Worm (Caenorhabditis elegans) whole organism, L1 larva: ENCODE data around the gene fkb-6.
A peak's percentile ranks its signal among the peaks of the same experiment; 100 is the strongest.

ENCODE experiments used
- C34B4.2 ChIP-seq: sonication (generic microtip); optimal IDR thresholded peaks from 2 replicates; lab custom pipeline; 2017; ENCODE audit warnings: mild to moderate bottlenecking, missing genetic modification characterization, missing compliant biosample characterization
- F16B12.6 ChIP-seq: fragments of 150-350 bp; optimal IDR thresholded peaks from 2 replicates; lab custom pipeline; 2014; ENCODE audit warnings: missing biosample characterization, missing genetic modification characterization
- ama-1 ChIP-seq: fragments of 150-350 bp; optimal IDR thresholded peaks from 2 replicates; lab custom pipeline; 2014
- blmp-1 ChIP-seq: fragments of 150-350 bp; optimal IDR thresholded peaks from 2 replicates; lab custom pipeline; 2014; ENCODE audit warnings: missing biosample characterization, missing genetic modification characterization
- ceh-88 ChIP-seq: fragments of 200-800 bp; sonication (Bioruptor generic); IDR thresholded peaks from 2 replicates; pipeline ENCODE4 v1.3.6; 2022; ENCODE audit warnings: missing genetic modification characterization, missing compliant biosample characterization
- ceh-90 ChIP-seq: sonication (generic microtip); optimal IDR thresholded peaks from 2 replicates; lab custom pipeline; 2016; ENCODE audit warnings: missing genetic modification characterization, missing compliant biosample characterization
- ces-1 ChIP-seq: fragments of 150-350 bp; optimal IDR thresholded peaks from 2 replicates; lab custom pipeline; 2014; ENCODE audit warnings: missing biosample characterization, missing genetic modification reagents, missing genetic modification characterization
- dpl-1 ChIP-seq, 3 experiments: fragments of 150-350 bp in 2 of 3; sonication (generic microtip) in 1 of 3; optimal IDR thresholded peaks; 2 replicates each; lab custom pipeline; 2014 to 2017; ENCODE audit warnings: missing biosample characterization in 3 of 3, missing genetic modification characterization in 3 of 3, missing genetic modification reagents in 3 of 3
- dsc-1 ChIP-seq: sonication (generic microtip); optimal IDR thresholded peaks from 2 replicates; lab custom pipeline; 2016; ENCODE audit warnings: mild to moderate bottlenecking, missing genetic modification characterization, missing compliant biosample characterization
- efl-1 ChIP-seq, 4 experiments: fragments of 150-350 bp; optimal IDR thresholded peaks in 3 of 4; peaks in 1 of 4; 1 replicate in 1 of 4; 2 replicates in 3 of 4; lab custom pipeline; 2014; ENCODE audit warnings: missing biosample characterization in 2 of 4, missing genetic modification characterization in 2 of 4, missing genetic modification reagents in 2 of 4
- efl-3 ChIP-seq: fragments of 200-800 bp; sonication (Bioruptor generic); optimal IDR thresholded peaks from 2 replicates; lab custom pipeline; 2018; ENCODE audit warnings: mild to moderate bottlenecking, missing genetic modification characterization, missing compliant biosample characterization
- elt-3 ChIP-seq, 6 experiments: fragments of 150-350 bp in 1 of 6; sonication (generic microtip); optimal IDR thresholded peaks; 2 replicates each; lab custom pipeline; 2017 to 2018; ENCODE audit warnings: missing biosample characterization in 6 of 6, missing genetic modification characterization in 6 of 6, inconsistent platforms in 1 of 6
- ets-5 ChIP-seq: fragments of 200-800 bp; sonication (Bioruptor generic); IDR thresholded peaks from 2 replicates; pipeline ENCODE4 v1.3.6; 2022; ENCODE audit warnings: missing genetic modification characterization, missing compliant biosample characterization
- fkh-10 ChIP-seq: sonication (generic microtip); optimal IDR thresholded peaks from 2 replicates; lab custom pipeline; 2017; ENCODE audit warnings: missing biosample characterization, missing genetic modification reagents, missing genetic modification characterization
- grh-1 ChIP-seq: fragments of 200-800 bp; sonication (Bioruptor generic); IDR thresholded peaks from 2 replicates; pipeline ENCODE4 v1.3.6; 2022; ENCODE audit warnings: missing genetic modification reagents, missing genetic modification characterization, missing compliant biosample characterization
- hlh-4 ChIP-seq: sonication (generic microtip); optimal IDR thresholded peaks from 2 replicates; lab custom pipeline; 2016; ENCODE audit warnings: mild to moderate bottlenecking, missing genetic modification characterization, missing compliant biosample characterization
- isw-1 ChIP-seq: fragments of 200-800 bp; sonication (Bioruptor generic); IDR thresholded peaks from 2 replicates; pipeline ENCODE4 v1.3.6; 2022; ENCODE audit warnings: missing genetic modification characterization, missing compliant biosample characterization
- lin-13 ChIP-seq: fragments of 150-350 bp; optimal IDR thresholded peaks from 2 replicates; lab custom pipeline; 2014; ENCODE audit warnings: missing biosample characterization, missing genetic modification reagents, missing genetic modification characterization
- lin-39 ChIP-seq: fragments of 150-350 bp; optimal IDR thresholded peaks from 2 replicates; lab custom pipeline; 2014; ENCODE audit warnings: missing biosample characterization, missing genetic modification reagents, missing genetic modification characterization
- lir-3 ChIP-seq: sonication (generic microtip); optimal IDR thresholded peaks from 2 replicates; lab custom pipeline; 2016; ENCODE audit warnings: mild to moderate bottlenecking, missing genetic modification characterization, moderate library complexity, missing compliant biosample characterization; ENCODE audit not compliant: poor library complexity
- mab-9 ChIP-seq: fragments of 200-800 bp; sonication (Bioruptor generic); IDR thresholded peaks from 2 replicates; pipeline ENCODE4 v1.3.6; 2022; ENCODE audit warnings: missing genetic modification reagents, missing genetic modification characterization, missing compliant biosample characterization
- mdl-1 ChIP-seq, 2 experiments: fragments of 150-350 bp; optimal IDR thresholded peaks; 2 replicates each; lab custom pipeline; 2014 to 2017; ENCODE audit warnings: missing biosample characterization in 2 of 2, missing genetic modification characterization in 2 of 2, inconsistent platforms in 1 of 2
- nhr-11 ChIP-seq: fragments of 150-350 bp; optimal IDR thresholded peaks from 2 replicates; lab custom pipeline; 2014; ENCODE audit warnings: missing biosample characterization, missing genetic modification characterization
- nhr-12 ChIP-seq: sonication (generic microtip); optimal IDR thresholded peaks from 2 replicates; lab custom pipeline; 2017; ENCODE audit warnings: missing biosample characterization, missing genetic modification characterization
- nhr-71 ChIP-seq: sonication (generic microtip); optimal IDR thresholded peaks from 2 replicates; lab custom pipeline; 2016; ENCODE audit warnings: mild to moderate bottlenecking, missing genetic modification characterization, moderate library complexity, missing compliant biosample characterization
- nhr-85 ChIP-seq: sonication (generic microtip); peaks from one replicate; lab custom pipeline; 2016; ENCODE audit warnings: missing genetic modification characterization, inconsistent platforms, missing compliant biosample characterization
- nhr-90 ChIP-seq: sonication (generic microtip); optimal IDR thresholded peaks from 2 replicates; lab custom pipeline; 2016; ENCODE audit warnings: mild to moderate bottlenecking, missing genetic modification characterization, missing compliant biosample characterization; ENCODE audit not compliant: poor library complexity
- rnt-1 ChIP-seq: sonication (generic microtip); optimal IDR thresholded peaks from 2 replicates; lab custom pipeline; 2016; ENCODE audit warnings: mild to moderate bottlenecking, missing genetic modification characterization, moderate library complexity, missing compliant biosample characterization
- snu-23 ChIP-seq: sonication (generic microtip); optimal IDR thresholded peaks from 2 replicates; lab custom pipeline; 2016; ENCODE audit warnings: missing genetic modification characterization, missing compliant biosample characterization
- sox-4 ChIP-seq: sonication (generic microtip); optimal IDR thresholded peaks from 2 replicates; lab custom pipeline; 2016; ENCODE audit warnings: missing genetic modification characterization, missing compliant biosample characterization
- swsn-7 ChIP-seq: sonication (generic microtip); optimal IDR thresholded peaks from 2 replicates; lab custom pipeline; 2016; ENCODE audit warnings: missing genetic modification characterization, missing compliant biosample characterization
- tbx-2 ChIP-seq: sonication (generic microtip); optimal IDR thresholded peaks from 2 replicates; lab custom pipeline; 2016; ENCODE audit warnings: missing genetic modification characterization, missing compliant biosample characterization
- unc-130 ChIP-seq: fragments of 150-350 bp; optimal IDR thresholded peaks from 2 replicates; lab custom pipeline; 2017; ENCODE audit warnings: missing biosample characterization, missing genetic modification characterization, inconsistent platforms
- unc-86 ChIP-seq: sonication (generic microtip); optimal IDR thresholded peaks from 2 replicates; lab custom pipeline; 2016; ENCODE audit warnings: missing genetic modification characterization, missing compliant biosample characterization
- vab-15 ChIP-seq: sonication (generic microtip); optimal IDR thresholded peaks from 2 replicates; lab custom pipeline; 2017; ENCODE audit warnings: missing genotype, mild to moderate bottlenecking, missing genetic modification characterization, missing compliant biosample characterization
- ztf-4 ChIP-seq: fragments of 150-350 bp; optimal IDR thresholded peaks from 2 replicates; lab custom pipeline; 2014; ENCODE audit warnings: missing biosample characterization, missing genetic modification characterization

The fkb-6 gene

ce11 chrV:20851847-20852386 lies 6.0 kb downstream of the fkb-6 start, which contains the start of gene ndua-1 (continued):
- TF ChIP-seq nhr-85 (tag; lab: Kevin White, UChicago) (no peak), C34B4.2 (tag; lab: Kevin White, UChicago) (no peak), efl-3 (GFP tag; lab: Kevin White, UChicago) (no peak), F16B12.6 (tag; lab: Kevin White, UChicago) (no peak), vab-15 (tag; lab: Kevin White, UChicago) (no peak), ztf-4 (no peak), swsn-7 (peak; percentile 61), lir-3 (peak; percentile 44), ets-5 (no peak), rnt-1 (tag; lab: Kevin White, UChicago) (peak; percentile 76), nhr-71 (tag; lab: Kevin White, UChicago) (peak; percentile 66), hlh-4 (tag; lab: Kevin White, UChicago) (no peak), nhr-11 (tag; lab: Kevin White, UChicago) (no peak), dpl-1 (GFP tag; optimal IDR thresholded peaks at IDR 0.05; lab: Kevin White, UChicago) (peak in 2 of 3 experiments; percentile 22 to 23), blmp-1 (tag; lab: Kevin White, UChicago) (peak; percentile 0), efl-1 (optimal IDR thresholded peaks at IDR 0.05; lab: Kevin White, UChicago) (peak; percentile 10 to 44), efl-1 (GFP tag; optimal IDR thresholded peaks at IDR 0.05 in 1 of 2; lab: Kevin White, UChicago) (peak; percentile 17 to 94), ces-1 (GFP tag; lab: Kevin White, UChicago) (no peak), tbx-2 (peak; percentile 53), nhr-90 (tag; lab: Kevin White, UChicago) (peak; percentile 56), mdl-1 (tag; optimal IDR thresholded peaks at IDR 0.05; lab: Kevin White, UChicago) (no peak), ama-1 (no peak), unc-86 (tag; lab: Kevin White, UChicago) (peak; percentile 1), lin-39 (tag; lab: Kevin White, UChicago) (peak; percentile 4), grh-1 (GFP tag; lab: Robert Waterston, UW) (no peak), unc-130 (tag; lab: Kevin White, UChicago) (peak; percentile 6), mab-9 (no peak), fkh-10 (GFP tag; lab: Kevin White, UChicago) (no peak), nhr-12 (tag; lab: Kevin White, UChicago) (no peak), dsc-1 (tag; lab: Kevin White, UChicago) (peak; percentile 35), ceh-88 (GFP tag; lab: Robert Waterston, UW) (no peak), elt-3 (tag; optimal IDR thresholded peaks at IDR 0.05; lab: Kevin White, UChicago) (peak in 1 of 6 experiments; percentile 22)

- no peak for TF ChIP-seq efl-1 (optimal IDR thresholded peaks at IDR 0.05; lab: Kevin White, UChicago)
- TF ChIP-seq efl-1 (GFP tag; optimal IDR thresholded peaks at IDR 0.05 in 1 of 2; lab: Kevin White, UChicago): peak in 1 of 2 experiments; percentile 61
- no peak for TF ChIP-seq ceh-90 (tag; lab: Kevin White, UChicago)
Measured at ce11 chrV:20853581-20854161, 7.7 kb downstream of the fkb-6 start, which contains the start of gene F31D4.5. Gene F31D4.5, plus strand, starts transcription at chrV:20854071.

DNA sequence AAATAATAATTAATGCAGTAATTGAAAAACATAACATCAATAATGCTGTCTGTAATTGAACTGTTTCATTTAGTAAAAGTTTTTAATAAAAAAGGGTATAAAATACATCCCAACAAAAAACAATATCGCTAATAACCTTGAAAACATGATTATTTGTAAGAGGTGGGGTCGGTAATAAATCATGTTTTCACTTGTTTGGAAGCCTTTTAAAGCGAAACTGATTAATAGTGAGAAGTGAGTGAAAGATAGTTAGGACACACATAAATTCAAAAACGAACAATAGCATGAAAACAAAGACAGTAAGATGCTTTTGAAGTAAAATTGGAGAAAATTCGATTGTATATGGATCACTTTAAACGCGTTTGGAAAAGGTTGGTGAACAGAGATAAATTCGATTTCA lies 15.1 kb downstream of the fkb-6 start, which contains the start of gene try-4:
try-4 (minus strand) TSS at position 74 of the 400 bp plus-strand sequence.
- TF ChIP-seq mdl-1 (tag; optimal IDR thresholded peaks at IDR 0.05; lab: Kevin White, UChicago): no peak
- no peak for TF ChIP-seq isw-1
- peak; percentile 71 for TF ChIP-seq blmp-1 (tag; lab: Kevin White, UChicago)
- no peak for TF ChIP-seq unc-86 (tag; lab: Kevin White, UChicago)
- TF ChIP-seq lin-13 (GFP tag; lab: Kevin White, UChicago): no peak
- no peak for TF ChIP-seq dsc-1 (tag; lab: Kevin White, UChicago)

DNA sequence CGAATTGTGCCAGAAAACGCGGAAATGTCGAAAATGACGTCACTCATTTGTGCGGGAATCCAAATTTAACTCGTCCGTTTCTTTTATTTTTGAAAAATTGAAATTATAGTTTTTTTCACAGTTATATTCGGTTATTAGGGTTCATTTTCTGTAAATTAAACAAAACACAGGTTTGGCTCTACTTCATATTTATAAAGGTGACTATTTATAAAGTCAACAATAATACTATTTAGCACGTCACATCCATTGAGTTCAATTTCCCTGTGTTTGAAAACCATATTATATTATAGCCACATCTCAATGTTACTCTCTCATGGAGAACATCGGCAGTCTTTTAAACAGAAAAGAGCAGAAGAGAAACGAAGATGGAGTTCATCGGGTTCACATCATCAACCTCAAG lies 16.7 kb downstream of the fkb-6 start, which contains the start of gene twk-35:
twk-35 (plus strand) TSS at position 301 of the 400 bp plus-strand sequence.
- TF ChIP-seq F16B12.6 (tag; lab: Kevin White, UChicago) (no peak), snu-23 (no peak), nhr-11 (tag; lab: Kevin White, UChicago) (no peak), sox-4 (tag; lab: Kevin White, UChicago) (no peak), mdl-1 (tag; optimal IDR thresholded peaks at IDR 0.05; lab: Kevin White, UChicago) (no peak)
